Worm (Caenorhabditis elegans) whole organism, L1 larva: ENCODE measurements around the gene nhr-172.

Experiments
- aly-2 ChIP-seq: fragments of 150-350 bp; optimal IDR thresholded peaks from 2 replicates; lab custom pipeline; 2014; ENCODE audit warnings: missing biosample characterization, missing genetic modification characterization
- dsc-1 ChIP-seq: sonication (generic microtip); optimal IDR thresholded peaks from 2 replicates; lab custom pipeline; 2016; ENCODE audit warnings: mild to moderate bottlenecking, missing genetic modification characterization, missing compliant biosample characterization
- efl-1 ChIP-seq, 4 experiments: fragments of 150-350 bp; optimal IDR thresholded peaks in 3 of 4; peaks in 1 of 4; 1 replicate in 1 of 4; 2 replicates in 3 of 4; lab custom pipeline; 2014; ENCODE audit warnings: missing biosample characterization in 2 of 4, missing genetic modification characterization in 2 of 4, missing genetic modification reagents in 2 of 4
- efl-3 ChIP-seq: fragments of 200-800 bp; sonication (Bioruptor generic); optimal IDR thresholded peaks from 2 replicates; lab custom pipeline; 2018; ENCODE audit warnings: mild to moderate bottlenecking, missing genetic modification characterization, missing compliant biosample characterization
- elt-3 ChIP-seq, 6 experiments: fragments of 150-350 bp in 1 of 6; sonication (generic microtip); optimal IDR thresholded peaks; 2 replicates each; lab custom pipeline; 2017 to 2018; ENCODE audit warnings: missing biosample characterization in 6 of 6, missing genetic modification characterization in 6 of 6, inconsistent platforms in 1 of 6
- fkh-4 ChIP-seq: sonication (generic microtip); optimal IDR thresholded peaks from 2 replicates; lab custom pipeline; 2016; ENCODE audit warnings: missing compliant biosample characterization, missing genetic modification characterization, borderline replicate concordance
- grh-1 ChIP-seq: fragments of 200-800 bp; sonication (Bioruptor generic); IDR thresholded peaks from 2 replicates; pipeline ENCODE4 v1.3.6; 2022; ENCODE audit warnings: missing genetic modification reagents, missing genetic modification characterization, missing compliant biosample characterization
- hlh-4 ChIP-seq: sonication (generic microtip); optimal IDR thresholded peaks from 2 replicates; lab custom pipeline; 2016; ENCODE audit warnings: mild to moderate bottlenecking, missing genetic modification characterization, missing compliant biosample characterization
- jun-1 ChIP-seq: fragments of 150-350 bp; optimal IDR thresholded peaks from 2 replicates; lab custom pipeline; 2014; ENCODE audit warnings: missing biosample characterization, missing genetic modification reagents, missing genetic modification characterization
- lin-14 ChIP-seq: fragments of 200-800 bp; sonication (Bioruptor generic); optimal IDR thresholded peaks from 2 replicates; lab custom pipeline; 2018; ENCODE audit warnings: mild to moderate bottlenecking, missing genetic modification characterization, moderate library complexity, missing compliant biosample characterization
- mdl-1 ChIP-seq, 2 experiments: fragments of 150-350 bp; optimal IDR thresholded peaks; 2 replicates each; lab custom pipeline; 2014 to 2017; ENCODE audit warnings: missing biosample characterization in 2 of 2, missing genetic modification characterization in 2 of 2, inconsistent platforms in 1 of 2
- mep-1 ChIP-seq: fragments of 150-350 bp; optimal IDR thresholded peaks from 2 replicates; lab custom pipeline; 2014; ENCODE audit warnings: missing biosample characterization, missing genetic modification characterization
- nhr-28 ChIP-seq: fragments of 150-350 bp; optimal IDR thresholded peaks from 2 replicates; lab custom pipeline; 2014; ENCODE audit warnings: missing biosample characterization, missing genetic modification characterization
- nhr-71 ChIP-seq: sonication (generic microtip); optimal IDR thresholded peaks from 2 replicates; lab custom pipeline; 2016; ENCODE audit warnings: mild to moderate bottlenecking, missing genetic modification characterization, moderate library complexity, missing compliant biosample characterization
- nhr-85 ChIP-seq: sonication (generic microtip); peaks from one replicate; lab custom pipeline; 2016; ENCODE audit warnings: missing genetic modification characterization, inconsistent platforms, missing compliant biosample characterization
- pag-3 ChIP-seq: sonication (generic microtip); optimal IDR thresholded peaks from 2 replicates; lab custom pipeline; 2017; ENCODE audit warnings: missing genetic modification characterization, mild to moderate bottlenecking, missing compliant biosample characterization, antibody characterized with exemption, borderline replicate concordance; ENCODE audit not compliant: insufficient read depth
- skn-1 ChIP-seq: fragments of 150-350 bp; optimal IDR thresholded peaks from 2 replicates; lab custom pipeline; 2014; ENCODE audit warnings: missing biosample characterization, missing genetic modification characterization

nhr-172 gene

ce11 chrV:7553873-7554362 is 45.1 kb downstream of the nhr-172 start, which contains the start of gene ttr-10:
ttr-10 (minus strand) TSS chrV:7553923.
- TF ChIP-seq elt-3 (tag; optimal IDR thresholded peaks at IDR 0.05; lab: Kevin White, UChicago) (no peak), nhr-71 (tag; lab: Kevin White, UChicago) (peak; percentile 8), dsc-1 (tag; lab: Kevin White, UChicago) (peak; percentile 94), fkh-4 (peak; percentile 84), hlh-4 (tag; lab: Kevin White, UChicago) (peak; percentile 44)

DNA sequence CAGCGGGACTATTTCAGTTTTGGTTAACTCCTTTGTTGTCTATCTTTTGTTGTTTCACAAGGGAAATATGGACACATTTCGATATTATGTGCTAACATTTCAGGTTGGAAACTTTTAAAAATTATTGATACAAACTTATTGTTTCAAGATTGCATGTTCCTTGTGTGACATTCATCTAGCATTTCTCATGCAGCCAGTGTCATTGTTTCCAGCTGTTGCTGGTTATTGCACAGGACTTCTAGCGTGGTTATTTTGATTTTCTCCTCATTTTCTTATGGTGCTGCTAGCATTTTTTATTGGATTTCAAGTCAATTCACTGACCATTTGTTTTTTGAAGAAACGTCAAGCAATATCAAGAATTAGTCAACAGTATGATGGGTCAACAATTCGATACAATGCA is 47.1 kb downstream of the nhr-172 start:
- TF ChIP-seq efl-1 (optimal IDR thresholded peaks at IDR 0.05; lab: Kevin White, UChicago) (no peak), efl-1 (GFP tag; optimal IDR thresholded peaks at IDR 0.05 in 1 of 2; lab: Kevin White, UChicago) (peak in 1 of 2 experiments; percentile 24), grh-1 (GFP tag; lab: Robert Waterston, UW) (no peak), skn-1 (no peak), mdl-1 (tag; optimal IDR thresholded peaks at IDR 0.05; lab: Kevin White, UChicago) (no peak), dsc-1 (tag; lab: Kevin White, UChicago) (peak; percentile 78), jun-1 (tag; lab: Kevin White, UChicago) (no peak), efl-3 (GFP tag; lab: Kevin White, UChicago) (no peak), nhr-85 (no peak), lin-14 (GFP tag; lab: Kevin White, UChicago) (no peak), fkh-4 (peak; percentile 55), nhr-28 (no peak), aly-2 (tag; lab: Kevin White, UChicago) (no peak), pag-3 (tag; lab: Kevin White, UChicago) (no peak)
- TF ChIP-seq, all 84 proteins: peak for 3

DNA sequence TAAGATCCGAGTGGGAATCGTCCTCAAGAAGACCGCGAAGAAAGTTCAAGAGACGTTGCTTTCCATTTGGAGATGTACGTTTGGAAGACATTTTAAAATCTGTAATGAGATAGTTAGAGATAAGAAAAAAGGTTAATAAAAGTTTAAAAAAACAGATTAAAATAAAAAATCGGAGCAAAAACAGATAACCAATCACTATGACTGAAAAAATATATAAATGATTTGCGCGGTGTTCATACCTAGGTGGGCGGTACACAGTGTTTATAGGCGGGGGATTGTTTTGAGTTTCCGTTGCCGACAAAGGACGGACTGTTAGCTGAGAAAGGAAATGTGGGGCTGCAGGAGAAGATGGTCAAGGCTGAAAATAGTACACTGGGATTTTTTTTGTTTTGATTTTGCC is 49.9 kb downstream of the nhr-172 start, which contains the start of gene ets-7:
Gene ets-7, minus strand, starts transcription at position 101 of the 400 bp plus-strand sequence.
- TF ChIP-seq efl-1 (optimal IDR thresholded peaks at IDR 0.05; lab: Kevin White, UChicago) (no peak), efl-1 (GFP tag; optimal IDR thresholded peaks at IDR 0.05 in 1 of 2; lab: Kevin White, UChicago) (peak in 1 of 2 experiments; percentile 33), mep-1 (tag; lab: Kevin White, UChicago) (no peak)
